Fruit fly (Drosophila melanogaster) whole organism, wandering third instar larva: Measurements from ENCODE around the gene CG13315.

Experiments used
- Hnf4 ChIP-seq: fragments of 200-800 bp; sonication (Bioruptor generic); optimal IDR thresholded peaks from 2 replicates; lab custom pipeline; 2016; ENCODE audit warnings: missing biosample characterization, mild to moderate bottlenecking, missing genetic modification characterization
- pan ChIP-seq: fragments of >200 bp; optimal IDR thresholded peaks from 2 replicates; lab custom pipeline; 2017
- rgr ChIP-seq: fragments of 200-800 bp; sonication (Bioruptor generic); optimal IDR thresholded peaks from 3 replicates; lab custom pipeline; 2016; ENCODE audit warnings: missing biosample characterization, mild to moderate bottlenecking, missing genetic modification characterization

- TF ChIP-seq rgr (GFP tag; lab: Kevin White, UChicago), result no peak
- TF ChIP-seq pan, result no peak
- no peak for TF ChIP-seq Hnf4 (GFP tag; lab: Kevin White, UChicago)
These were observed 42.4 kb upstream of the CG13315 start for dm6 chr3L:9054239-9054638.
